Worm (Caenorhabditis elegans) whole organism, midembryonic: ENCODE results near the gene ufd-2.

ENCODE experiments used
- T22C8.4 ChIP-seq: fragments of 200-800 bp; sonication (Bioruptor generic); IDR thresholded peaks from 2 replicates; pipeline ENCODE4 v1.3.6; 2022; ENCODE audit warnings: missing genetic modification characterization, missing compliant biosample characterization
- cog-1 ChIP-seq: sonication (generic microtip); optimal IDR thresholded peaks from 2 replicates; lab custom pipeline; 2016; ENCODE audit warnings: missing genetic modification characterization, missing compliant biosample characterization
- flt-1 ChIP-seq: fragments of 200-800 bp; sonication (Bioruptor generic); IDR thresholded peaks from 2 replicates; pipeline ENCODE4 v1.3.6; 2022; ENCODE audit warnings: missing genetic modification characterization, missing compliant biosample characterization
- klf-2 ChIP-seq: fragments of 200-800 bp; sonication (Bioruptor generic); conservative IDR thresholded peaks from 2 replicates; pipeline ENCODE4 v1.3.6; 2022; ENCODE audit warnings: missing genetic modification reagents, missing genetic modification characterization, missing compliant biosample characterization
- med-1 ChIP-seq: sonication (generic microtip); optimal IDR thresholded peaks from 2 replicates; lab custom pipeline; 2017; ENCODE audit warnings: missing genetic modification characterization, mild to moderate bottlenecking, missing compliant biosample characterization, antibody characterized with exemption, missing genetic modification reagents; ENCODE audit not compliant: insufficient read depth
- ref-1 ChIP-seq: fragments of 200-800 bp; sonication (Bioruptor generic); conservative IDR thresholded peaks from 2 replicates; pipeline ENCODE4 v1.3.6; 2022; ENCODE audit warnings: missing genetic modification reagents, missing genetic modification characterization, missing compliant biosample characterization
- tab-1 ChIP-seq: fragments of 200-800 bp; sonication (Bioruptor generic); IDR thresholded peaks from 2 replicates; pipeline ENCODE4 v1.3.6; 2022; ENCODE audit warnings: missing genetic modification characterization, missing compliant biosample characterization
- ztf-23 ChIP-seq: fragments of 200-800 bp; sonication (Bioruptor generic); IDR thresholded peaks from 2 replicates; pipeline ENCODE4 v1.3.6; 2022; ENCODE audit warnings: missing genetic modification reagents, missing genetic modification characterization, missing compliant biosample characterization
- ztf-29 ChIP-seq: fragments of 200-800 bp; sonication (Bioruptor generic); IDR thresholded peaks from 2 replicates; pipeline ENCODE4 v1.3.6; 2022; ENCODE audit warnings: missing genetic modification reagents, missing genetic modification characterization, missing compliant biosample characterization

Gene ufd-2

ce11 chrII:8032657-8033056 lies 29.9 kb upstream of the ufd-2 start, which contains the start of gene nrf-6:
TSS of gene nrf-6 (minus strand) at chrII:8032708.
- no peak for TF ChIP-seq tab-1 (GFP tag; lab: Robert Waterston, UW)

- TF ChIP-seq ref-1 (GFP tag; lab: Robert Waterston, UW) (no peak), flt-1 (no peak), T22C8.4 (GFP tag; lab: Robert Waterston, UW) (no peak), cog-1 (tag; lab: Kevin White, UChicago) (no peak), med-1 (GFP tag; lab: Kevin White, UChicago) (no peak), tab-1 (GFP tag; lab: Robert Waterston, UW) (no peak), ztf-23 (no peak), klf-2 (GFP tag; lab: Robert Waterston, UW) (no peak)
These were observed 28.5 kb upstream of the ufd-2 start for ce11 chrII:8034008-8034407.

ce11 chrII:8034617-8035016 lies 27.9 kb upstream of the ufd-2 start:
- no peak for TF ChIP-seq klf-2 (GFP tag; lab: Robert Waterston, UW)
- no peak for TF ChIP-seq T22C8.4 (GFP tag; lab: Robert Waterston, UW)
- TF ChIP-seq ref-1 (GFP tag; lab: Robert Waterston, UW) = no peak
- no peak for TF ChIP-seq flt-1
- TF ChIP-seq ztf-29 (GFP tag; lab: Robert Waterston, UW) = no peak
- no peak for TF ChIP-seq tab-1 (GFP tag; lab: Robert Waterston, UW)
- TF ChIP-seq ztf-23 = no peak
- no peak for TF ChIP-seq cog-1 (tag; lab: Kevin White, UChicago)
- no peak for TF ChIP-seq med-1 (GFP tag; lab: Kevin White, UChicago)

- TF ChIP-seq ztf-23 (no peak), klf-2 (GFP tag; lab: Robert Waterston, UW) (no peak), ref-1 (GFP tag; lab: Robert Waterston, UW) (no peak), T22C8.4 (GFP tag; lab: Robert Waterston, UW) (no peak), med-1 (GFP tag; lab: Kevin White, UChicago) (no peak), tab-1 (GFP tag; lab: Robert Waterston, UW) (no peak), flt-1 (no peak), ztf-29 (GFP tag; lab: Robert Waterston, UW) (no peak), cog-1 (tag; lab: Kevin White, UChicago) (no peak)
These were observed 26.9 kb upstream of the ufd-2 start, which contains the start of gene sap-49 for ce11 chrII:8035667-8036066. TSS of gene sap-49 (minus strand) at chrII:8035767.

ce11 chrII:8037246-8037645 lies 25.3 kb upstream of the ufd-2 start, which contains the start of gene arp-6:
TSS of gene arp-6 (minus strand) at chrII:8037346.
- TF ChIP-seq ref-1 (GFP tag; lab: Robert Waterston, UW) = no peak
- no peak for TF ChIP-seq T22C8.4 (GFP tag; lab: Robert Waterston, UW)
- no peak for TF ChIP-seq ztf-23
- no peak for TF ChIP-seq cog-1 (tag; lab: Kevin White, UChicago)
- no peak for TF ChIP-seq ztf-29 (GFP tag; lab: Robert Waterston, UW)
- no peak for TF ChIP-seq tab-1 (GFP tag; lab: Robert Waterston, UW)
- TF ChIP-seq med-1 (GFP tag; lab: Kevin White, UChicago) = no peak
- TF ChIP-seq klf-2 (GFP tag; lab: Robert Waterston, UW) = no peak
- no peak for TF ChIP-seq flt-1

ce11 chrII:8037863-8038262 lies 24.7 kb upstream of the ufd-2 start, which contains the start of gene C08B11.9:
TSS of gene C08B11.9 (minus strand) at chrII:8038169.
- TF ChIP-seq klf-2 (GFP tag; lab: Robert Waterston, UW) (no peak), ref-1 (GFP tag; lab: Robert Waterston, UW) (no peak), med-1 (GFP tag; lab: Kevin White, UChicago) (no peak), cog-1 (tag; lab: Kevin White, UChicago) (no peak), tab-1 (GFP tag; lab: Robert Waterston, UW) (no peak), ztf-23 (no peak), ztf-29 (GFP tag; lab: Robert Waterston, UW) (no peak), T22C8.4 (GFP tag; lab: Robert Waterston, UW) (no peak), flt-1 (no peak)

- TF ChIP-seq ztf-29 (GFP tag; lab: Robert Waterston, UW) (no peak), flt-1 (no peak), ref-1 (GFP tag; lab: Robert Waterston, UW) (no peak), T22C8.4 (GFP tag; lab: Robert Waterston, UW) (no peak), klf-2 (GFP tag; lab: Robert Waterston, UW) (no peak), tab-1 (GFP tag; lab: Robert Waterston, UW) (no peak), cog-1 (tag; lab: Kevin White, UChicago) (no peak), ztf-23 (no peak), med-1 (GFP tag; lab: Kevin White, UChicago) (no peak)
These were observed 23.1 kb upstream of the ufd-2 start, which contains the start of the genes ubh-4 and algn-6 for ce11 chrII:8039416-8039815. TSS of gene ubh-4 (minus strand) at chrII:8039597. TSS of gene algn-6 (plus strand) at chrII:8039802.

ce11 chrII:8041642-8042041 lies 20.9 kb upstream of the ufd-2 start:
- no peak for TF ChIP-seq ztf-29 (GFP tag; lab: Robert Waterston, UW)
- TF ChIP-seq ztf-23 = no peak
- no peak for TF ChIP-seq klf-2 (GFP tag; lab: Robert Waterston, UW)
- no peak for TF ChIP-seq med-1 (GFP tag; lab: Kevin White, UChicago)
- TF ChIP-seq T22C8.4 (GFP tag; lab: Robert Waterston, UW) = no peak
- no peak for TF ChIP-seq ref-1 (GFP tag; lab: Robert Waterston, UW)

ce11 chrII:8042289-8042688 lies 20.3 kb upstream of the ufd-2 start, which contains the start of gene T05H10.1:
TSS of gene T05H10.1 (plus strand) at chrII:8042589.
- TF ChIP-seq ref-1 (GFP tag; lab: Robert Waterston, UW) = no peak
- TF ChIP-seq med-1 (GFP tag; lab: Kevin White, UChicago) = no peak
- TF ChIP-seq cog-1 (tag; lab: Kevin White, UChicago) = no peak
- no peak for TF ChIP-seq T22C8.4 (GFP tag; lab: Robert Waterston, UW)
- no peak for TF ChIP-seq tab-1 (GFP tag; lab: Robert Waterston, UW)
- TF ChIP-seq ztf-29 (GFP tag; lab: Robert Waterston, UW) = no peak
- TF ChIP-seq ztf-23 = no peak
- TF ChIP-seq klf-2 (GFP tag; lab: Robert Waterston, UW) = no peak
- no peak for TF ChIP-seq flt-1
